Worm (Caenorhabditis elegans) whole organism, late embryonic: ENCODE measurements around the gene K09D9.9.

Experiments used
- Y22D7AL.16 ChIP-seq: sonication (generic microtip); optimal IDR thresholded peaks from 2 replicates; lab custom pipeline; 2016; ENCODE audit warnings: missing genetic modification characterization, missing compliant biosample characterization
- pha-4 ChIP-seq: fragments of 150-350 bp; optimal IDR thresholded peaks from 2 replicates; lab custom pipeline; 2018; ENCODE audit warnings: missing biosample characterization, missing genetic modification reagents, missing genetic modification characterization
- tbx-2 ChIP-seq: sonication (generic microtip); optimal IDR thresholded peaks from 2 replicates; lab custom pipeline; 2016; ENCODE audit warnings: missing genetic modification characterization, missing compliant biosample characterization

- TF ChIP-seq tbx-2 (tag; lab: Kevin White, UChicago) (no peak), pha-4 (tag; lab: Kevin White, UChicago) (no peak), Y22D7AL.16 (tag; lab: Kevin White, UChicago) (no peak)
Observed at ce11 chrV:3992334-3992733, 1.6 kb downstream of the K09D9.9 start.
